Fruit fly (Drosophila melanogaster): ENCODE data around the gene bou.

The bou gene

dm6 chrX:7013320-7014214, 27.3 kb downstream of the bou start, which contains the start of the genes CG3032 and CG4593 (continued):
- TF ChIP-seq Ssrp (tag; optimal IDR thresholded peaks at IDR 0.05) (peak; percentile 68), Doc2 (GFP tag; IDR thresholded peaks at IDR 0.05) (no peak), dimm (GFP tag; IDR thresholded peaks at IDR 0.05) (peak; percentile 68), Bdp1 (GFP tag; optimal IDR thresholded peaks at IDR 0.05) (peak; percentile 40), CG17385 (GFP tag; optimal IDR thresholded peaks at IDR 0.05) (peak; percentile 93), CG3995 (GFP tag; optimal IDR thresholded peaks at IDR 0.05) (peak; percentile 54), CG10366 (GFP tag; IDR thresholded peaks at IDR 0.05) (peak; percentile 92), Hr78 (GFP tag; optimal IDR thresholded peaks at IDR 0.05) (no peak), Awh (GFP tag; IDR thresholded peaks at IDR 0.05) (peak; percentile 85), Side (GFP tag; optimal IDR thresholded peaks at IDR 0.05) (peak; percentile 62), CG4854 (GFP tag; optimal IDR thresholded peaks at IDR 0.05) (peak; percentile 61), CG15601 (tag; optimal IDR thresholded peaks at IDR 0.05) (peak; percentile 64), btn (GFP tag; optimal IDR thresholded peaks at IDR 0.05) (no peak), CG7372 (GFP tag; IDR thresholded peaks at IDR 0.05) (peak; percentile 85), hb (GFP tag; IDR thresholded peaks at IDR 0.05; ENCODE audit: partially characterized antibody) (no peak), ara (GFP tag; IDR thresholded peaks at IDR 0.05) (peak; percentile 73), Opbp (GFP tag; IDR thresholded peaks at IDR 0.05; ENCODE audit: partially characterized antibody) (no peak), Bgb (GFP tag; IDR thresholded peaks at IDR 0.05; ENCODE audit: partially characterized antibody) (no peak), gfzf (GFP tag; optimal IDR thresholded peaks at IDR 0.05) (peak; percentile 78), Nf-YC (tag; optimal IDR thresholded peaks at IDR 0.05) (peak; percentile 48), tll (GFP tag; optimal IDR thresholded peaks at IDR 0.05) (no peak), z (GFP tag; IDR thresholded peaks at IDR 0.05) (no peak), peb (GFP tag; IDR thresholded peaks at IDR 0.05) (peak; percentile 67), CG18764 (GFP tag; optimal IDR thresholded peaks at IDR 0.05) (peak; percentile 59), maf-S (GFP tag; optimal IDR thresholded peaks at IDR 0.05) (peak; percentile 57), CG12299 (tag; optimal IDR thresholded peaks at IDR 0.05) (peak; percentile 62), sd (tag; optimal IDR thresholded peaks at IDR 0.05) (peak; percentile 94), Dll (GFP tag; IDR thresholded peaks at IDR 0.05; ENCODE audit: partially characterized antibody) (no peak), CG7839 (tag; optimal IDR thresholded peaks at IDR 0.05) (peak; percentile 86), dysf (GFP tag; IDR thresholded peaks at IDR 0.05) (peak; percentile 92), CG15011 (GFP tag; optimal IDR thresholded peaks at IDR 0.05) (peak; percentile 61), CG8281 (tag; optimal IDR thresholded peaks at IDR 0.05) (peak; percentile 15), Six4 (GFP tag; optimal IDR thresholded peaks at IDR 0.05) (peak; percentile 55), Doc3 (GFP tag; IDR thresholded peaks at IDR 0.05; ENCODE audit: partially characterized antibody) (no peak), NC2β (GFP tag; optimal IDR thresholded peaks at IDR 0.05) (peak; percentile 67), Oaz (GFP tag; IDR thresholded peaks at IDR 0.05) (peak; percentile 78), run (tag; optimal IDR thresholded peaks at IDR 0.05) (peak; percentile 57), bbx (GFP tag; IDR thresholded peaks at IDR 0.05; ENCODE audit: partially characterized antibody) (no peak), tio (GFP tag; optimal IDR thresholded peaks at IDR 0.05) (peak; percentile 60), bcd (GFP tag; optimal IDR thresholded peaks at IDR 0.05) (peak; percentile 77), CG9437 (GFP tag; optimal IDR thresholded peaks at IDR 0.05) (peak; percentile 53), CG8765 (GFP tag; IDR thresholded peaks at IDR 0.05) (peak; percentile 75; the same call in 1 of the 2 replicates), PHDP (tag; optimal IDR thresholded peaks at IDR 0.05) (peak; percentile 84), Sry-β (GFP tag; optimal IDR thresholded peaks at IDR 0.05) (no peak), CG2712 (tag; optimal IDR thresholded peaks at IDR 0.05) (peak; percentile 82), Chrac-16 (GFP tag; optimal IDR thresholded peaks at IDR 0.05) (peak; percentile 81), CG3065 (GFP tag; optimal IDR thresholded peaks at IDR 0.05) (no peak), CG3838 (GFP tag; optimal IDR thresholded peaks at IDR 0.05) (peak; percentile 34), CTCF (GFP tag; optimal IDR thresholded peaks at IDR 0.05) (peak; percentile 5)
